Worm (Caenorhabditis elegans): Measurements from ENCODE around the gene msa-1.

msa-1 gene

DNA sequence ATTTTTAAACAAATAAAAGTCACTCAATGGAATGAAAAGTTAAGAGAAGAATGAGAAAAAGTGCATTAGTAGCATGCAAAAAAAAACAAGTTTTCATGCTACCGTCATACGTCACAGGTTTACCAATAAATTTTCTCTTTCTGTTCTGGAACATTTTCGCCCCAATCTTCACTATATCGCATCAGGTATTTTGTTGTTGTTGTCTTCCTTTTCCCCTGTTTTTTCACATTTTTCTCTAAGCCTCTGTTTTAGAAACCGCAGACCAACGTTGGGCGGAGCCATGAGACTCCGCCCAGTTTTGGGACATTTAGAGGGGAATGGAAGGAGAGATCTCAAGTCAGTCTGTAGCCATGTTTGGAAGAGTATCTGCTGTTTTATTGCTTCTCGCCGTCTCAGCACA is at the start of gene msa-1:
msa-1 (plus strand) TSS at position 301 of the 400 bp plus-strand sequence.
- no peak for TF ChIP-seq sdc-2 (tag; optimal IDR thresholded peaks at IDR 0.05)
- TF ChIP-seq ceh-45 (GFP tag; IDR thresholded peaks at IDR 0.05): 0 out of 2 replicates have a peak, but pooled peaks have one; percentile 14

DNA sequence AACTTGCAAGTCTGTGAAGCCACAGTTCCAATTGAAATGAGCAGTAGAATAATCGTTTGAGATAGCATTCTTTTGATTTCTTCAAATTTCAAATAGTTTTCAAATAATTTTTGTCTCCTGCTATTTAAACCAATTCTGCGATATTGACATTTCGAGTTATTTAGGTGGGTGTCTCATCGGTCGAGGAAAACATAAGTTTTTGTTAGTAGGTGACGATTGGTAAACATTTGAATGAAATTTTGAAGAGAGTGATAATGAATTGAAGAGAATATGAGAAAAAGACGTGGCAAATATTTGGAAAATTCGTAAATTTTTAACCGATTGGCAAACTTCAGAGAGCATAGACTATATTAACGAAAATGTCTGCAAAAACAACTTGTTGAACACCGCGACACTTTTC is 48.0 kb upstream of the msa-1 start, which contains the start of gene Y73F4A.3:
Y73F4A.3 (minus strand) TSS at position 101 of the 400 bp plus-strand sequence.
- no peak for TF ChIP-seq npax-4 (tag; optimal IDR thresholded peaks at IDR 0.05)
- no peak for TF ChIP-seq C08G9.2 (tag; optimal IDR thresholded peaks at IDR 0.05)

- TF ChIP-seq nfya-1 (tag; optimal IDR thresholded peaks at IDR 0.05) (no peak), F13H6.1 (tag; optimal IDR thresholded peaks at IDR 0.05) (no peak)
These were observed 45.2 kb upstream of the msa-1 start, which contains the start of gene Y73F4A.2 for ce11 chrIV:9043224-9043623. Gene Y73F4A.2 (minus strand): TSS chrIV:9043347.

- TF ChIP-seq hlh-15 (tag; optimal IDR thresholded peaks at IDR 0.05): no peak
- TF ChIP-seq elt-2 (tag; optimal IDR thresholded peaks at IDR 0.05): no peak
- no peak for TF ChIP-seq pha-2 (tag; optimal IDR thresholded peaks at IDR 0.05)
- TF ChIP-seq madf-2 (tag; optimal IDR thresholded peaks at IDR 0.05): no peak
- no peak for TF ChIP-seq unc-3 (GFP tag; conservative IDR thresholded peaks at IDR 0.05)
- TF ChIP-seq unc-3 (tag; optimal IDR thresholded peaks at IDR 0.05): no peak
- TF ChIP-seq npax-4 (tag; optimal IDR thresholded peaks at IDR 0.05): no peak
These were observed 43.1 kb upstream of the msa-1 start, which contains the start of gene Y73F4A.1 for ce11 chrIV:9045252-9045651. Gene Y73F4A.1 (minus strand): TSS chrIV:9045352.

DNA sequence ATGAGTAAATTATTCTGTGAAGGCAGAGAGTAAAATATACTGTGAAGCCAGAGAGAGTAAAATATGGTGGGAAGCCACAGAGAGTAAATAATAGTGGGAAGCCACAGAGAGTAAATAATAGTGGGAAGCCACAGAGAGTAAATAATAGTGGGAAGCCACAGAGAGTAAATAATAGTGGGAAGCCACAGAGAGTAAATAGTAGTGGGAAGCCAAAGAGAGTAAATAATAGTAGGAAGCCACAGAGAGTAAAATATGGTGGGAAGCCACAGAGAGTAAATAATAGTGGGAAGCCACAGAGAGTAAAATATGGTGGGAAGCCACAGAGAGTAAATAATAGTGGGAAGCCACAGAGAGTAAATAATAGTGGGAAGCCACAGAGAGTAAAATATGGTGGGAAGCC is 40.3 kb upstream of the msa-1 start:
- TF ChIP-seq fkh-6 (tag; optimal IDR thresholded peaks at IDR 0.05) (peak; percentile 26), F13H6.1 (tag; optimal IDR thresholded peaks at IDR 0.05) (peak; percentile 52), madf-2 (tag; optimal IDR thresholded peaks at IDR 0.05) (peak; percentile 57), ceh-34 (tag; optimal IDR thresholded peaks at IDR 0.05) (peak; percentile 5), tbx-2 (tag; optimal IDR thresholded peaks at IDR 0.05) (peak; percentile 37), elt-4 (tag; optimal IDR thresholded peaks at IDR 0.05) (peak; percentile 88), sdc-2 (tag; optimal IDR thresholded peaks at IDR 0.05) (peak; percentile 22), hlh-8 (tag; optimal IDR thresholded peaks at IDR 0.05) (peak; percentile 30), mec-3 (tag; optimal IDR thresholded peaks at IDR 0.05; ENCODE audit: borderline replicate concordance) (peak; percentile 16), hlh-6 (tag; optimal IDR thresholded peaks at IDR 0.05) (peak; percentile 2)

DNA sequence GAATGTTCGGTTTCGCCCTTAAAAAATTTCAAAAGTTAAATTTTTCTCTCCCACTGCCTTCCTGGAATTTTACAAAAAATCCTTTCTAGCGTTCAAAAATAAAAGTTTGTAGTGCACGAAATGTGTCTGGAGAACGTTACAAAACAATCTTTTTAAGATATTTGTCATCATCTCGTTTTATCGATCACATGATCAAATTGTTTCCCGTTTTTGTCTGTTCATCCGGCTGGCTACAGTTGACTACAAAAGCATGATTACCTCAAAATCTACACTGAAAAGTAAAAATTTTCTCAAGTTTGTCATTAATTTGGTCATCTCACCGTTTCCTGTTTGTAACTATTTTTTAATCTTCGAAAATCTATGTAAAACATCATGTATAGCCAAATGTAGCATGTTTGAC is 37.4 kb upstream of the msa-1 start:
- no peak for TF ChIP-seq hlh-13 (GFP tag; optimal IDR thresholded peaks at IDR 0.05)
- TF ChIP-seq dve-1 (tag; optimal IDR thresholded peaks at IDR 0.05): no peak
- no peak for TF ChIP-seq T23F11.4 (GFP tag; optimal IDR thresholded peaks at IDR 0.05)
- no peak for TF ChIP-seq mec-3 (tag; optimal IDR thresholded peaks at IDR 0.05; ENCODE audit: borderline replicate concordance)
- no peak for TF ChIP-seq C38D4.7 (GFP tag; optimal IDR thresholded peaks at IDR 0.05)
- no peak for TF ChIP-seq ceh-18 (tag; optimal IDR thresholded peaks at IDR 0.05)
- TF ChIP-seq pat-9 (tag; optimal IDR thresholded peaks at IDR 0.05): no peak
- TF ChIP-seq ceh-19 (GFP tag; optimal IDR thresholded peaks at IDR 0.05): no peak

ce11 chrIV:9051510-9052175 is 36.8 kb upstream of the msa-1 start:
- TF ChIP-seq lim-6 (tag; optimal IDR thresholded peaks at IDR 0.05): no peak

ce11 chrIV:9053403-9053802 is 35.0 kb upstream of the msa-1 start:
- TF ChIP-seq tbx-2 (tag; optimal IDR thresholded peaks at IDR 0.05): no peak
- TF ChIP-seq pros-1 (tag; optimal IDR thresholded peaks at IDR 0.05): no peak
- no peak for TF ChIP-seq F13H6.1 (tag; optimal IDR thresholded peaks at IDR 0.05)
- no peak for TF ChIP-seq ceh-22 (tag; optimal IDR thresholded peaks at IDR 0.05)
- TF ChIP-seq pha-4 (tag; optimal IDR thresholded peaks at IDR 0.05): no peak
- no peak for TF ChIP-seq ceh-24 (tag; optimal IDR thresholded peaks at IDR 0.05)
- no peak for TF ChIP-seq nhr-11 (tag; optimal IDR thresholded peaks at IDR 0.05)
- TF ChIP-seq ceh-34 (tag; optimal IDR thresholded peaks at IDR 0.05): no peak
- no peak for TF ChIP-seq gmeb-2 (tag; optimal IDR thresholded peaks at IDR 0.05)
- no peak for TF ChIP-seq rnt-1 (tag; optimal IDR thresholded peaks at IDR 0.05)
- no peak for TF ChIP-seq sdc-2 (tag; optimal IDR thresholded peaks at IDR 0.05)
